Worm (Caenorhabditis elegans): ENCODE results near the gene str-35.
A peak's percentile ranks its signal among the peaks of the same experiment; 100 is the strongest.

str-35 gene

DNA sequence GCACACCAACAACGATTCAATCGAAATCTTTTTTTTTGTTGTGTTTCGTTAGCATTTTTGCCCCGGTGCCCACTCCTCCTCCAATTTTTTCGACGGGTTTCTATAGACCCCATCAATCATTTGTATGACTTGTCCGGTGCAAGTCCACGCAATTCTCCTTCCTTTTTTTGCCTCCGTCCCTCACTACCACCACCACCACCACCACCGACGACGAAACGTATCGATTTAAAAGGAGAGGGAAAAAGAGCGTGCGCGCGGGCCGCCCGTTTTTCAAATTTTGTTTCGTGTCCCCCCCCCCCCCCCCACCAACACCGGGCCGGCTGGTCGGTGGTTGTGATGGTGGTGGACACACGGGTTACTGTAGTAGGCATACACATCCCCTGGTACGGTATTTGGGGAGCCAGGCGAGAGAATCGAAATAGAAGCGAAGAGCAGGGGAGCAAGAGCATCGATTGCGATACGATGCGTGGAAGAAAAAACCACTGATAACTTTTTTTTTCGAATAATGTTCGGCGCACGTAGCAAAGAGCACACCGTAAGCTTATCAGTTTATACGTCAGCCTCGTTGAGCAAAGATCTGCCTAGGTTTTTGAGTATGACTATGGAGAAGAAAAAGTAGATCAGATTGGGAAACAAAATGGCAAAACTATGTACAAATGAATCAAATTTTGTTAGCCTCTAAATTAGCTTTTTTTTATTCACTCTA lies 20.6 kb downstream of the str-35 start:
- TF ChIP-seq lir-1 (GFP tag; conservative IDR thresholded peaks at IDR 0.05) (no peak), repo-1 (tag; optimal IDR thresholded peaks at IDR 0.05) (no peak), C06A6.2 (GFP tag; conservative IDR thresholded peaks at IDR 0.05) (no peak), madf-6 (GFP tag; IDR thresholded peaks at IDR 0.05) (no peak), fkh-3 (tag; optimal IDR thresholded peaks at IDR 0.05) (no peak), cebp-2 (GFP tag; IDR thresholded peaks at IDR 0.05) (0 out of 2 replicates have a peak, but pooled peaks have one; percentile 20), C17E4.6 (GFP tag; IDR thresholded peaks at IDR 0.05) (no peak), hmg-1.2 (GFP tag; IDR thresholded peaks at IDR 0.05) (no peak), F49E8.2 (tag; optimal IDR thresholded peaks at IDR 0.05; ENCODE audit: insufficient read depth) (no peak), ztf-6 (GFP tag; IDR thresholded peaks at IDR 0.05) (no peak), B0261.1 (tag; optimal IDR thresholded peaks at IDR 0.05) (no peak), ztf-22 (GFP tag; optimal IDR thresholded peaks at IDR 0.05) (no peak), nhr-120 (GFP tag; IDR thresholded peaks at IDR 0.05) (no peak), let-607 (tag; optimal IDR thresholded peaks at IDR 0.05) (peak in 1 of 2 experiments; percentile 64), K12H6.12 (tag; optimal IDR thresholded peaks at IDR 0.05) (no peak), attf-3 (GFP tag; conservative IDR thresholded peaks at IDR 0.05) (no peak), nfya-1 (tag; optimal IDR thresholded peaks at IDR 0.05; ENCODE audit: borderline replicate concordance, insufficient read depth) (no peak), zfh-2 (GFP tag; conservative IDR thresholded peaks at IDR 0.05) (peak; percentile 92), cebp-1 (GFP tag; IDR thresholded peaks at IDR 0.05) (no peak), cebp-1 (tag; optimal IDR thresholded peaks at IDR 0.05) (peak; percentile 37), Y67H2A.10 (GFP tag; conservative IDR thresholded peaks at IDR 0.05) (no peak), tbx-9 (tag; optimal IDR thresholded peaks at IDR 0.05; ENCODE audit: borderline replicate concordance) (no peak), ceh-91 (GFP tag; IDR thresholded peaks at IDR 0.05) (no peak), sptf-2 (GFP tag; optimal IDR thresholded peaks at IDR 0.05) (no peak), F23B12.7 (tag; optimal IDR thresholded peaks at IDR 0.05; ENCODE audit: insufficient read depth) (no peak), mcd-1 (GFP tag; IDR thresholded peaks at IDR 0.05) (peak; percentile 26; the same call in 1 of the 2 replicates), rec-8 (tag; optimal IDR thresholded peaks at IDR 0.05) (no peak), D2030.7 (GFP tag; IDR thresholded peaks at IDR 0.05) (no peak), athp-1 (tag; optimal IDR thresholded peaks at IDR 0.05) (no peak), snpc-4 (GFP tag; optimal IDR thresholded peaks at IDR 0.05) (no peak), snpc-4 (tag; optimal IDR thresholded peaks at IDR 0.05) (no peak), dox-1 (GFP tag; IDR thresholded peaks at IDR 0.05) (peak; percentile 58), rcor-1 (GFP tag; IDR thresholded peaks at IDR 0.05) (no peak), F55B11.4 (tag; optimal IDR thresholded peaks at IDR 0.05; ENCODE audit: borderline replicate concordance, insufficient read depth) (no peak), ets-4 (GFP tag; optimal IDR thresholded peaks at IDR 0.05) (no peak), egrh-3 (GFP tag; IDR thresholded peaks at IDR 0.05) (peak; percentile 70; the same call in 1 of the 2 replicates), attf-6 (GFP tag; IDR thresholded peaks at IDR 0.05) (no peak), nhr-90 (tag; optimal IDR thresholded peaks at IDR 0.05) (no peak), Y53F4B.3 (GFP tag; IDR thresholded peaks at IDR 0.05) (no peak), B0019.2 (GFP tag; conservative IDR thresholded peaks at IDR 0.05) (no peak), K11D2.4 (GFP tag; IDR thresholded peaks at IDR 0.05) (no peak), dpl-1 (GFP tag; optimal IDR thresholded peaks at IDR 0.05) (no peak), nfyb-1 (GFP tag; IDR thresholded peaks at IDR 0.05) (no peak), Y53G8AR.9 (GFP tag; conservative IDR thresholded peaks at IDR 0.05) (no peak), F37B4.10 (GFP tag; IDR thresholded peaks at IDR 0.05) (no peak), somi-1 (GFP tag; optimal IDR thresholded peaks at IDR 0.05) (no peak), lsl-1 (GFP tag; optimal IDR thresholded peaks at IDR 0.05) (no peak)

Measured in whole organism, young adult.